Fruit fly (Drosophila melanogaster): Measurements from ENCODE around the gene GluRIIB.

Gene GluRIIB

dm6 chr2L:5542944-5543515 is 16.1 kb upstream of the GluRIIB start (continued):
- 0 out of 3 replicates have a peak, but pooled peaks have one; percentile 6 for TF ChIP-seq Opbp (GFP tag; IDR thresholded peaks at IDR 0.05; ENCODE audit: partially characterized antibody)
- TF ChIP-seq CG34224 (GFP tag; IDR thresholded peaks at IDR 0.05; ENCODE audit: partially characterized antibody) = no peak
- peak; percentile 13 for TF ChIP-seq tx (GFP tag; optimal IDR thresholded peaks at IDR 0.05)
- TF ChIP-seq CG2678 (tag; optimal IDR thresholded peaks at IDR 0.05) = no peak
- TF ChIP-seq CG1602 (GFP tag; optimal IDR thresholded peaks at IDR 0.05) = peak; percentile 11
- no peak for TF ChIP-seq luna (GFP tag; optimal IDR thresholded peaks at IDR 0.05)
- no peak for TF ChIP-seq CG1647 (GFP tag; optimal IDR thresholded peaks at IDR 0.05)
- TF ChIP-seq CG4282 (GFP tag; optimal IDR thresholded peaks at IDR 0.05) = no peak
- no peak for TF ChIP-seq CG12104 (GFP tag; optimal IDR thresholded peaks at IDR 0.05)
- peak; percentile 73 for TF ChIP-seq CG10274 (GFP tag; optimal IDR thresholded peaks at IDR 0.05)
- TF ChIP-seq D19A (tag; optimal IDR thresholded peaks at IDR 0.05) = peak; percentile 63
- peak; percentile 14 for TF ChIP-seq CG18011 (GFP tag; optimal IDR thresholded peaks at IDR 0.05)
- peak; percentile 37 for TF ChIP-seq Fer3 (tag; optimal IDR thresholded peaks at IDR 0.05)
- peak; percentile 53; the same call in 1 of the 3 replicates for TF ChIP-seq CG11093 (GFP tag; IDR thresholded peaks at IDR 0.05)
- TF ChIP-seq CG31441 (GFP tag; IDR thresholded peaks at IDR 0.05) = no peak; the same call in 1 of the 2 replicates
- peak; percentile 25; the same call in 1 of the 2 replicates for TF ChIP-seq MBD-R2 (GFP tag; IDR thresholded peaks at IDR 0.05)
- no peak for TF ChIP-seq ham (GFP tag; IDR thresholded peaks at IDR 0.05)
- peak; percentile 29 for TF ChIP-seq CG12155 (GFP tag; optimal IDR thresholded peaks at IDR 0.05)
- no peak for TF ChIP-seq sens-2 (GFP tag; IDR thresholded peaks at IDR 0.05)
- TF ChIP-seq CG15514 (GFP tag; optimal IDR thresholded peaks at IDR 0.05) = peak; percentile 36
- peak; percentile 99 for TF ChIP-seq sd (tag; optimal IDR thresholded peaks at IDR 0.05)
- TF ChIP-seq Drgx (GFP tag; IDR thresholded peaks at IDR 0.05) = peak; percentile 68
- no peak for TF ChIP-seq CG4707 (GFP tag; optimal IDR thresholded peaks at IDR 0.05)
- TF ChIP-seq Sry-δ (GFP tag; optimal IDR thresholded peaks at IDR 0.05) = no peak
- TF ChIP-seq fd3F (GFP tag; optimal IDR thresholded peaks at IDR 0.05) = peak; percentile 1
- TF ChIP-seq cato (GFP tag; optimal IDR thresholded peaks at IDR 0.05; ENCODE audit: borderline replicate concordance) = no peak
- TF ChIP-seq CG17568 (GFP tag; optimal IDR thresholded peaks at IDR 0.05) = no peak
- TF ChIP-seq ERR (GFP tag; optimal IDR thresholded peaks at IDR 0.05) = peak; percentile 82
- peak; percentile 18 for TF ChIP-seq Hey (tag; optimal IDR thresholded peaks at IDR 0.05)
- TF ChIP-seq rib (GFP tag; IDR thresholded peaks at IDR 0.05) = no peak; the same call in 1 of the 2 replicates
- no peak for TF ChIP-seq CG2199 (GFP tag; IDR thresholded peaks at IDR 0.05)
- TF ChIP-seq Dbx (GFP tag; IDR thresholded peaks at IDR 0.05) = no peak
- TF ChIP-seq lmd (GFP tag; IDR thresholded peaks at IDR 0.05) = peak; percentile 38; the same call in 1 of the 2 replicates
- TF ChIP-seq cwo (GFP tag; optimal IDR thresholded peaks at IDR 0.05) = peak; percentile 86
- no peak for TF ChIP-seq gt (GFP tag; IDR thresholded peaks at IDR 0.05)
- 0 out of 3 replicates have a peak, but pooled peaks have one; percentile 18 for TF ChIP-seq otp (GFP tag; IDR thresholded peaks at IDR 0.05)
- no peak for TF ChIP-seq Fer2 (tag; optimal IDR thresholded peaks at IDR 0.05)
- no peak for TF ChIP-seq gfzf (GFP tag; optimal IDR thresholded peaks at IDR 0.05)
- TF ChIP-seq kay (GFP tag; optimal IDR thresholded peaks at IDR 0.05) = peak; percentile 11
- peak; percentile 20 for TF ChIP-seq Chrac-16 (GFP tag; optimal IDR thresholded peaks at IDR 0.05)
- TF ChIP-seq CG2116 (GFP tag; optimal IDR thresholded peaks at IDR 0.05) = no peak
- no peak for TF ChIP-seq CkIIα-i1 (GFP tag; IDR thresholded peaks at IDR 0.05)
- TF ChIP-seq seq (GFP tag; IDR thresholded peaks at IDR 0.05) = 0 out of 2 replicates have a peak, but pooled peaks have one; percentile 46
- no peak for TF ChIP-seq CG5245 (GFP tag; optimal IDR thresholded peaks at IDR 0.05)
- TF ChIP-seq hkb (optimal IDR thresholded peaks at IDR 0.05) = no peak
- peak; percentile 80 for TF ChIP-seq hkb (GFP tag; IDR thresholded peaks at IDR 0.05)
- peak; percentile 71; the same call in 2 of the 3 replicates for TF ChIP-seq dysf (GFP tag; IDR thresholded peaks at IDR 0.05)
- no peak for TF ChIP-seq Bdp1 (GFP tag; optimal IDR thresholded peaks at IDR 0.05)
- TF ChIP-seq CG3281 (GFP tag; optimal IDR thresholded peaks at IDR 0.05) = peak; percentile 61
- no peak for TF ChIP-seq ro (GFP tag; IDR thresholded peaks at IDR 0.05)
- no peak for TF ChIP-seq ewg (GFP tag; optimal IDR thresholded peaks at IDR 0.05)

Measured in whole organism, embryonic.